Worm (Caenorhabditis elegans) whole organism, L3 larva: ENCODE measurements around the gene Y49E10.21.

ENCODE experiments used
- ZK546.5 ChIP-seq: sonication (generic microtip); optimal IDR thresholded peaks from 2 replicates; lab custom pipeline; 2017; ENCODE audit warnings: missing biosample characterization, missing genetic modification characterization
- ama-1 ChIP-seq: fragments of 150-350 bp; optimal IDR thresholded peaks from 2 replicates; lab custom pipeline; 2018
- ceh-16 ChIP-seq: sonication (generic microtip); optimal IDR thresholded peaks from 2 replicates; lab custom pipeline; 2017; ENCODE audit warnings: missing biosample characterization, missing genetic modification characterization
- ceh-28 ChIP-seq: fragments of 150-350 bp; optimal IDR thresholded peaks from 2 replicates; lab custom pipeline; 2014; ENCODE audit warnings: missing biosample characterization, missing genetic modification reagents, missing genetic modification characterization
- ceh-9 ChIP-seq: sonication (generic microtip); optimal IDR thresholded peaks from 2 replicates; lab custom pipeline; 2018; ENCODE audit warnings: missing biosample characterization, missing genetic modification characterization
- daf-12 ChIP-seq: fragments of 150-350 bp; optimal IDR thresholded peaks from 2 replicates; lab custom pipeline; 2014; ENCODE audit warnings: missing biosample characterization, missing genetic modification reagents, missing genetic modification characterization
- egl-27 ChIP-seq: sonication (generic microtip); optimal IDR thresholded peaks from 4 replicates; lab custom pipeline; 2017; ENCODE audit warnings: missing biosample characterization, missing genetic modification reagents, missing genetic modification characterization
- egl-5 ChIP-seq: fragments of 150-350 bp; optimal IDR thresholded peaks from 2 replicates; lab custom pipeline; 2017; ENCODE audit warnings: missing biosample characterization, missing genetic modification reagents, missing genetic modification characterization, inconsistent platforms
- elt-2 ChIP-seq: sonication (generic microtip); optimal IDR thresholded peaks from 2 replicates; lab custom pipeline; 2016; ENCODE audit warnings: missing genetic modification reagents, mild to moderate bottlenecking, missing genetic modification characterization, missing compliant biosample characterization
- elt-3 ChIP-seq, 3 experiments: fragments of 150-350 bp in 1 of 3; sonication (generic microtip) in 2 of 3; optimal IDR thresholded peaks; 2 replicates in 2 of 3; 4 replicates in 1 of 3; lab custom pipeline; 2014 to 2017; ENCODE audit warnings: missing biosample characterization in 3 of 3, missing genetic modification characterization in 3 of 3
- fkh-10 ChIP-seq: sonication (generic microtip); optimal IDR thresholded peaks from 2 replicates; lab custom pipeline; 2017; ENCODE audit warnings: missing biosample characterization, missing genetic modification reagents, missing genetic modification characterization
- hmg-11 ChIP-seq: sonication (generic microtip); optimal IDR thresholded peaks from 2 replicates; lab custom pipeline; 2016; ENCODE audit warnings: missing genetic modification characterization, missing compliant biosample characterization
- jun-1 ChIP-seq: fragments of 150-350 bp; optimal IDR thresholded peaks from 2 replicates; lab custom pipeline; 2014; ENCODE audit warnings: missing biosample characterization, missing genetic modification reagents, missing genetic modification characterization
- lin-15B ChIP-seq: fragments of 150-350 bp; optimal IDR thresholded peaks from 2 replicates; lab custom pipeline; 2014; ENCODE audit warnings: missing biosample characterization, missing genetic modification characterization
- lin-39 ChIP-seq: fragments of 150-350 bp; optimal IDR thresholded peaks from 2 replicates; lab custom pipeline; 2018; ENCODE audit warnings: missing biosample characterization, missing genetic modification reagents, missing genetic modification characterization
- mdl-1 ChIP-seq: fragments of 150-350 bp; optimal IDR thresholded peaks from 2 replicates; lab custom pipeline; 2014; ENCODE audit warnings: missing biosample characterization, missing genetic modification characterization
- mml-1 ChIP-seq: fragments of 150-350 bp; sonication (generic microtip); optimal IDR thresholded peaks from 3 replicates; lab custom pipeline; 2014; ENCODE audit warnings: missing biosample characterization, missing genetic modification characterization
- nfya-1 ChIP-seq: sonication (generic microtip); optimal IDR thresholded peaks from 2 replicates; lab custom pipeline; 2017; ENCODE audit warnings: missing genetic modification characterization, mild to moderate bottlenecking, missing compliant biosample characterization, antibody characterized with exemption, moderate library complexity; ENCODE audit not compliant: insufficient read depth
- nhr-11 ChIP-seq: fragments of 150-350 bp; optimal IDR thresholded peaks from 2 replicates; lab custom pipeline; 2014; ENCODE audit warnings: missing biosample characterization, missing genetic modification characterization
- nhr-23 ChIP-seq: fragments of 150-350 bp; optimal IDR thresholded peaks from 2 replicates; lab custom pipeline; 2014; ENCODE audit warnings: missing biosample characterization, missing genetic modification reagents, missing genetic modification characterization
- nhr-237 ChIP-seq: fragments of 150-350 bp; optimal IDR thresholded peaks from 2 replicates; lab custom pipeline; 2014; ENCODE audit warnings: missing biosample characterization, missing genetic modification characterization
- nhr-25 ChIP-seq: sonication (generic microtip); optimal IDR thresholded peaks from 2 replicates; lab custom pipeline; 2017; ENCODE audit warnings: missing biosample characterization, missing genetic modification characterization
- nhr-77 ChIP-seq: fragments of 150-350 bp; optimal IDR thresholded peaks from 2 replicates; lab custom pipeline; 2014; ENCODE audit warnings: missing biosample characterization, missing genetic modification characterization
- pha-4 ChIP-seq: fragments of 150-350 bp; optimal IDR thresholded peaks from 2 replicates; lab custom pipeline; 2014; ENCODE audit warnings: missing biosample characterization, missing genetic modification reagents, missing genetic modification characterization
- skn-1 ChIP-seq: fragments of 150-350 bp; optimal IDR thresholded peaks from 2 replicates; lab custom pipeline; 2014; ENCODE audit warnings: missing biosample characterization, missing genetic modification characterization
- snpc-4 ChIP-seq: fragments of 150-350 bp; optimal IDR thresholded peaks from 2 replicates; lab custom pipeline; 2014; ENCODE audit warnings: missing biosample characterization, missing genetic modification characterization
- tbx-2 ChIP-seq: sonication (generic microtip); optimal IDR thresholded peaks from 2 replicates; lab custom pipeline; 2016; ENCODE audit warnings: mild to moderate bottlenecking, missing genetic modification characterization, missing compliant biosample characterization
- unc-39 ChIP-seq: sonication (generic microtip); optimal IDR thresholded peaks from 4 replicates; lab custom pipeline; 2017; ENCODE audit warnings: missing biosample characterization, missing genetic modification characterization
- unc-62 ChIP-seq: fragments of 150-350 bp; sonication (generic microtip); optimal IDR thresholded peaks from 4 replicates; lab custom pipeline; 2014; ENCODE audit warnings: missing biosample characterization, missing genetic modification reagents, missing genetic modification characterization
- ztf-11 ChIP-seq: fragments of 150-350 bp; optimal IDR thresholded peaks from 2 replicates; lab custom pipeline; 2014; ENCODE audit warnings: missing biosample characterization, missing genetic modification characterization
- ztf-4 ChIP-seq: fragments of 150-350 bp; optimal IDR thresholded peaks from 2 replicates; lab custom pipeline; 2014; ENCODE audit warnings: missing biosample characterization, missing genetic modification characterization

The Y49E10.21 gene

DNA sequence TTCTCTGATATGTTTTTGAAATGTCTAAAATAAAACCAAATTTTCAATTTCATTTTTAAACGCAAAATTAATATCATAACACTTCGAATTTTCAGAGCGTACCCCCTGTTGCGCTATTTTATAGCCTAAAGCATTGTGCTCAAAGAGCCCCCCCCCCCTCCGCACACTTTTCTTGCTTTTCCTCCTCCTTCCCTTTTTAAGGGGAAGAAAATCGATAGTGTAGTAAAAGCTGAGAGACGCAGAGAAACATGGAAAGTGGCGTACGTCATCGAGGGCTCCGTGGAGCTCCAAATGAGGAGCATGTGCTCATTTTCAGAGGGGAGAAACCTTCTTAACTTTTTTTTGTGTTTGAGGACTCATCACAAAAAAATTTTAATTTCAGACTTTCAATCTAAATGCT is 15.1 kb downstream of the Y49E10.21 start, which contains the start of gene cccp-1:
TSS of gene cccp-1 (plus strand) at position 377 of the 400 bp plus-strand sequence.
- peak; percentile 25 for TF ChIP-seq lin-15B (tag; lab: Kevin White, UChicago)
- TF ChIP-seq ztf-4, result no peak
- no peak for TF ChIP-seq elt-3 (tag; optimal IDR thresholded peaks at IDR 0.05; lab: Kevin White, UChicago)
- no peak for TF ChIP-seq ztf-11 (tag; lab: Kevin White, UChicago)
- no peak for TF ChIP-seq nhr-25 (tag; lab: Kevin White, UChicago)
- TF ChIP-seq ZK546.5 (tag; lab: Kevin White, UChicago), result no peak
- TF ChIP-seq nhr-77 (tag; lab: Kevin White, UChicago), result no peak
- TF ChIP-seq ceh-16 (tag; lab: Kevin White, UChicago), result no peak
- TF ChIP-seq nfya-1 (tag; lab: Kevin White, UChicago), result peak; percentile 71
- peak; percentile 19 for TF ChIP-seq elt-2 (tag; lab: Kevin White, UChicago)
- TF ChIP-seq nhr-23, result no peak
- TF ChIP-seq daf-12 (tag; lab: Kevin White, UChicago), result no peak
- peak; percentile 67 for TF ChIP-seq hmg-11 (tag; lab: Kevin White, UChicago)
- no peak for TF ChIP-seq egl-5 (tag; lab: Kevin White, UChicago)
- TF ChIP-seq ceh-28, result peak; percentile 88
- peak; percentile 53 for TF ChIP-seq fkh-10 (GFP tag; lab: Kevin White, UChicago)

DNA sequence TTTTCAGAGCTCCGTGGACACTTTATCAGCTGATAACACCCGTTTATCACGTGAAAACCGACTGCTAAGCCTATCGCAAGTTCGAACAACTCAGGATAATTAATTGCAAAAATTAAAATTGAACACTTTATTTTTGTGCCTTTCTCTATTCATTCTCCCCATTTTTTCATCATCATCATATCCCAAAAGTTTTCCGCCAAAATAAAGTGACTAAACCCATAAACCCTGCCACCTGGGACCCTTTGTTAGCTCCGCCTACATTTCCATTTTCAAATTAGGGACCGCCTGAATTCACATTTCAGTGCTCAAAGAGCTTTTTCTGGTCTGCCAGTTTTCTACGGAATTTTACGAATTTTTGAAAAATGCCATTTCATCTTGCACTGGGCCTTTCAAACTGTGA is 27.0 kb downstream of the Y49E10.21 start, which contains the start of gene arrd-16:
TSS of gene arrd-16 (plus strand) at position 301 of the 400 bp plus-strand sequence.
- no peak for TF ChIP-seq tbx-2 (tag; lab: Kevin White, UChicago)
- no peak for TF ChIP-seq mdl-1 (tag; lab: Kevin White, UChicago)
- no peak for TF ChIP-seq ceh-28

DNA sequence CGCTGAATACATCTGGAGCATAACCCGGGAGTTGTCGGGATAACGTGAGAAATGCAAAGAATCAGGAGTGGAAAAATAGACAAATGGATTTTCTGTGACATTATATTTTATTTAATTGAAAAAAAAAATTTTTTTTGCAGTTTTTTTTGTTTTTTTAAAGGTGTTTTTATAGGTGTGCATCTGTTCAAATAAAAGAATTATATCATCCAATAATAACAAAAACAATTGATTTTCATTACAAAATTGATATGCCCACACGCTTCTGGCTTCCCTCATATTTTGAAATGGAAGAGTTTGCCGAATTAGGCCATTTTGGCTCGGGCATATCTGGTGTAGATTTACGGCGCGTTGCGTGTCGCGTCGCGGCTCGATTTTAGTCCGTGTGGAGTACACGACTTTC is 34.6 kb downstream of the Y49E10.21 start, which contains the start of gene Y49E10.25:
TSS of gene Y49E10.25 (minus strand) at position 101 of the 400 bp plus-strand sequence.
- no peak for TF ChIP-seq nhr-77 (tag; lab: Kevin White, UChicago)
- TF ChIP-seq jun-1 (tag; lab: Kevin White, UChicago), result no peak
- TF ChIP-seq nhr-11 (tag; lab: Kevin White, UChicago), result no peak
- no peak for TF ChIP-seq ama-1 (lab: Kevin White, UChicago)
- TF ChIP-seq, all 47 proteins: peak for 0

DNA sequence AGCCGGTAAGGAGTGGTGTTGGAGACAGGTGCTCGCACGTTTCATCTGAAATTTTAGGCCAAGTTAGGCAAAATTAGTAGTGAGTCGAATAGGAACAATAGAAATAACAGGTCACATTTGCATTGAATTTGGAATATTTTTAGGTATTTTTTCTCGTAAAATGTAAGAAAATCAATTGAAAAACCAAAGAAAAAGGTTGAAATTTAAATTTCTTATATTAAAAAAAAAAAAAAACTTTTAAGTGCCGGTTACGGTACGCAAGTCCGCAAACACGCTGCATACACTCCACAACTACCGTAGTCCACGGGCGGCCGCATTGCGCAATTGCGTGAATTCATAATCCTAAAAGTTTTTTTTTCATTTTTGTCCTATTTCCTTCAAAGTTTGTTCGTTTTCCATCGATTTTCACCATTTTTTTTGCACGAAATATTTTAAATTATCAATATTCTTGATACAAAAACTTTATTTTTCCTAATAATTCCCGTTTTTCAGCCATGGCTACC is 38.2 kb downstream of the Y49E10.21 start, which contains the start of the genes Y111B2A.1 and Y111B2A.2:
TSS of gene Y111B2A.1 (minus strand) at position 51 of the 503 bp plus-strand sequence.
TSS of gene Y111B2A.2 (plus strand) at position 493 of the 503 bp plus-strand sequence.
- TF ChIP-seq ceh-16 (tag; lab: Kevin White, UChicago), result no peak
- no peak for TF ChIP-seq tbx-2 (tag; lab: Kevin White, UChicago)
- no peak for TF ChIP-seq ztf-11 (tag; lab: Kevin White, UChicago)
- no peak for TF ChIP-seq lin-39 (tag; lab: Kevin White, UChicago)
- TF ChIP-seq ZK546.5 (tag; lab: Kevin White, UChicago), result no peak

DNA sequence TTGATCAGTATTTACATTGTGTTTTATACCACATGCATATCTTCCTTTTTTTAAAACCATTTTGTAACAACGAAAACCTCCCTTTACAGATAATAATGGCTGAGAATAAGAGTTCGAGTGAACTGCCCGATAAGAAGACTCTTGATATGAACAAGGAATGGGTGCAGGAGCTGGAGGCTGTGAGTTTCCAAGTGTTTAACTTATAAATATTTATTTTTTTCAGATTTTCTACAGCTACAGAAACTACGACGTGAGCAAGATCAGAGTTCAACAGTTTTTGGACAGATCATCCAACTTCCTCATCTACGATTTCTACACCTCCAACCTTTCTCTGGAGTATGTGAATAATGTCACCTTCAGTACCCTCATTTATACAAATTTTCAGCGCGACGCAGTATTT is 39.1 kb downstream of the Y49E10.21 start, which contains the start of gene herd-1:
TSS of gene herd-1 (plus strand) at position 90 of the 400 bp plus-strand sequence.
- TF ChIP-seq ZK546.5 (tag; lab: Kevin White, UChicago) (no peak), ceh-9 (no peak), nhr-237 (no peak), egl-27 (tag; lab: Kevin White, UChicago) (no peak), elt-3 (tag; optimal IDR thresholded peaks at IDR 0.05; lab: Kevin White, UChicago) (no peak), nfya-1 (tag; lab: Kevin White, UChicago) (no peak), hmg-11 (tag; lab: Kevin White, UChicago) (no peak), ztf-11 (tag; lab: Kevin White, UChicago) (no peak), skn-1 (tag; lab: Kevin White, UChicago) (no peak), snpc-4 (no peak), mml-1 (tag; lab: Kevin White, UChicago) (no peak), unc-39 (tag; lab: Kevin White, UChicago) (no peak), unc-62 (GFP tag; lab: Kevin White, UChicago) (no peak), pha-4 (tag; lab: Kevin White, UChicago) (no peak)
